Worm (Caenorhabditis elegans): ENCODE data around the gene nhr-17.

The nhr-17 gene

DNA sequence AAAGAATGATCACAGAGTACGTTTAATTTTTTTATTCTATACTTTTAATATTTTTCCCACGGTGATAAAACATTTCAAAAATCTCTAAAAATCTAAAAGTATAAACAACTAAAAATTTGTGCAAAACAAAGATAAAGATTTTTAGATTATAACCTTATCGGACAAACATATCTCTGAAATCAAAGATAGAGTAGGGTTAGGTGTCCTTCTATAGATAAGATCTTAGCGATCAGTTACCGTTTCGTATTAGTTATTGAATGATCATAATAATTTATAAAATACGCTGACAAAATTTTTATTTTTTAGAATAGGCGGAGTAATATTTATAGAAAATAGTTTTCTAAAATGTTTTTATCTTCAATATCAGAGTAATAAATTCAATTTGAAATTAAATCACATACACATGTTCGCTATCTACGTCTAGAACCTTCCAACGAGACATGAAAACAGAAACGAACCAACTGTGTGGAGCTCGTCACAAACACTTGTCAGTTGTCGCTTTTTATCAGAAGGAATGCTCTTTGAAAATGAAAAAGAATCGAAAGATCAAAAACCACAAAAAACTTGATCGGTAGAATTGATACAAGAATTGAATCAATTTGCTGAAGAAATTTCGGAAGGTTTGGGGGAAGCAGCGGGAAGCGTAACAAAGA, 4.1 kb upstream of the nhr-17 start (continued):
- TF ChIP-seq R02D3.7 (tag; optimal IDR thresholded peaks at IDR 0.05) (no peak), lin-39 (tag; optimal IDR thresholded peaks at IDR 0.05) (no peak), sma-3 (GFP tag; optimal IDR thresholded peaks at IDR 0.05) (no peak), nhr-10 (tag; optimal IDR thresholded peaks at IDR 0.05) (no peak), C34F6.9 (tag; optimal IDR thresholded peaks at IDR 0.05) (peak; percentile 4), unc-62 (GFP tag; optimal IDR thresholded peaks at IDR 0.05) (no peak), elt-3 (tag; optimal IDR thresholded peaks at IDR 0.05) (no peak), F13H6.1 (tag; optimal IDR thresholded peaks at IDR 0.05) (peak; percentile 55), ZK546.5 (tag; optimal IDR thresholded peaks at IDR 0.05) (no peak), sem-4 (tag; optimal IDR thresholded peaks at IDR 0.05) (no peak), crh-2 (tag; optimal IDR thresholded peaks at IDR 0.05) (peak; percentile 35), fos-1 (tag; optimal IDR thresholded peaks at IDR 0.05) (no peak), dmd-4 (tag; optimal IDR thresholded peaks at IDR 0.05) (no peak)

DNA sequence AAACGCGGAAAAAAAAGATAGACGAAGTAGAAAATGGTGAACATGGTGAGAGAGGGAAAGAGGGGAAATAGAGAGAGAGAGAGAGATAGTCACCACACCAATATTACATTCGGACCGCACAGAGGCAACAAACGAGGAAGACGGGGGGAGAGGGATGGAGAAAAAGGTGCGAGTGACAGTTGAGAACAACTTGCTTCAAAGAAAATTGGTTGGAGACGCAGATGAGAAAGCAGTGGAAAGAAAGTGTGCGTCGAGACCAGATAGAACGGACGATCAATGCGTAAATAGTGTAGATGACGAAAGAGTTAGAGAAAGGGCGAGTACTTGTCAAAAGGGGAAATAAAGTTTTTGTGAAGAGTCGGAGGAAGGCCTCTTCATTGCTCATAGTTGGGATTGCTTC, 2.7 kb upstream of the nhr-17 start:
- TF ChIP-seq elt-3 (tag; optimal IDR thresholded peaks at IDR 0.05) = no peak
- no peak for TF ChIP-seq nhr-11 (tag; optimal IDR thresholded peaks at IDR 0.05)
- TF ChIP-seq sma-3 (GFP tag; optimal IDR thresholded peaks at IDR 0.05) = peak; percentile 71
- TF ChIP-seq sem-4 (tag; optimal IDR thresholded peaks at IDR 0.05) = peak; percentile 87
- peak; percentile 91 for TF ChIP-seq F13H6.1 (tag; optimal IDR thresholded peaks at IDR 0.05)
- peak; percentile 38 for TF ChIP-seq snpc-4 (tag; optimal IDR thresholded peaks at IDR 0.05)
- TF ChIP-seq C34F6.9 (tag; optimal IDR thresholded peaks at IDR 0.05) = peak; percentile 78
- TF ChIP-seq ztf-1 (GFP tag; conservative IDR thresholded peaks at IDR 0.05) = no peak
- TF ChIP-seq egl-27 (tag; optimal IDR thresholded peaks at IDR 0.05) = peak; percentile 81
- TF ChIP-seq mab-5 (tag; optimal IDR thresholded peaks at IDR 0.05) = peak; percentile 83
- TF ChIP-seq blmp-1 (tag; optimal IDR thresholded peaks at IDR 0.05; ENCODE audit: insufficient read depth) = peak; percentile 79
- TF ChIP-seq aly-2 (tag; optimal IDR thresholded peaks at IDR 0.05) = no peak
- TF ChIP-seq ceh-82 (tag; optimal IDR thresholded peaks at IDR 0.05) = no peak
- no peak for TF ChIP-seq lin-39 (tag; optimal IDR thresholded peaks at IDR 0.05)
- peak; percentile 70 for TF ChIP-seq nhr-21 (tag; optimal IDR thresholded peaks at IDR 0.05)
- no peak for TF ChIP-seq ztf-11 (tag; optimal IDR thresholded peaks at IDR 0.05)
- peak; percentile 65 for TF ChIP-seq lin-11 (tag; optimal IDR thresholded peaks at IDR 0.05)
- TF ChIP-seq Y55F3AM.14 (GFP tag; optimal IDR thresholded peaks at IDR 0.05) = no peak
- peak; percentile 92 for TF ChIP-seq nhr-6 (tag; optimal IDR thresholded peaks at IDR 0.05)
- peak; percentile 46 for TF ChIP-seq ztf-4 (tag; optimal IDR thresholded peaks at IDR 0.05)
- no peak for TF ChIP-seq unc-62 (GFP tag; optimal IDR thresholded peaks at IDR 0.05)
- peak; percentile 87 for TF ChIP-seq fos-1 (tag; optimal IDR thresholded peaks at IDR 0.05)
- no peak for TF ChIP-seq nhr-23 (tag; optimal IDR thresholded peaks at IDR 0.05)
- TF ChIP-seq ZK546.5 (tag; optimal IDR thresholded peaks at IDR 0.05) = no peak
- no peak for TF ChIP-seq ama-1 (optimal IDR thresholded peaks at IDR 0.05)
- peak; percentile 68 for TF ChIP-seq zag-1 (tag; optimal IDR thresholded peaks at IDR 0.05)
- TF ChIP-seq unc-55 (GFP tag; optimal IDR thresholded peaks at IDR 0.05) = peak; percentile 91
- peak; percentile 95 for TF ChIP-seq nhr-129 (tag; optimal IDR thresholded peaks at IDR 0.05)
- TF ChIP-seq mdl-1 (tag; optimal IDR thresholded peaks at IDR 0.05) = peak; percentile 51 to 62
- TF ChIP-seq sma-9 (GFP tag; optimal IDR thresholded peaks at IDR 0.05) = peak; percentile 91
- no peak for TF ChIP-seq sma-9 (tag; optimal IDR thresholded peaks at IDR 0.05)
- TF ChIP-seq R02D3.7 (tag; optimal IDR thresholded peaks at IDR 0.05) = no peak
- peak; percentile 15 for TF ChIP-seq nhr-237 (tag; optimal IDR thresholded peaks at IDR 0.05)
- no peak for TF ChIP-seq nhr-77 (tag; optimal IDR thresholded peaks at IDR 0.05)
- TF ChIP-seq skn-1 (tag; optimal IDR thresholded peaks at IDR 0.05) = no peak
- peak; percentile 88 for TF ChIP-seq crh-2 (tag; optimal IDR thresholded peaks at IDR 0.05)
- no peak for TF ChIP-seq peb-1 (tag; optimal IDR thresholded peaks at IDR 0.05)
- peak; percentile 39 to 78 for TF ChIP-seq lsy-2 (tag; optimal IDR thresholded peaks at IDR 0.05)
- TF ChIP-seq lin-13 (GFP tag; optimal IDR thresholded peaks at IDR 0.05) = peak; percentile 57
- TF ChIP-seq nhr-12 (tag; optimal IDR thresholded peaks at IDR 0.05) = no peak
- peak; percentile 18 for TF ChIP-seq gmeb-1 (tag; optimal IDR thresholded peaks at IDR 0.05)
- no peak for TF ChIP-seq unc-39 (tag; optimal IDR thresholded peaks at IDR 0.05)
- no peak for TF ChIP-seq elt-1 (tag; optimal IDR thresholded peaks at IDR 0.05)
- TF ChIP-seq ceh-16 (tag; optimal IDR thresholded peaks at IDR 0.05) = peak; percentile 34
- TF ChIP-seq dmd-4 (tag; optimal IDR thresholded peaks at IDR 0.05) = no peak
- TF ChIP-seq alr-1 (tag; optimal IDR thresholded peaks at IDR 0.05) = peak; percentile 12
- TF ChIP-seq mbf-1 (tag; optimal IDR thresholded peaks at IDR 0.05) = no peak
- TF ChIP-seq nhr-25 (tag; optimal IDR thresholded peaks at IDR 0.05) = peak; percentile 81
- TF ChIP-seq nhr-10 (tag; optimal IDR thresholded peaks at IDR 0.05) = no peak
